Fruit fly (Drosophila melanogaster) whole organism, embryonic: ENCODE results near the gene Duox.
A peak's percentile ranks its signal among the peaks of the same experiment; 100 is the strongest.

ENCODE experiments used
- Aef1 ChIP-seq: fragments of 200-800 bp; sonication (Bioruptor generic); IDR thresholded peaks from 3 replicates; pipeline ENCODE4 v1.3.6; 2022; ENCODE audit warnings: missing biosample characterization, missing genetic modification characterization
- CG10431 ChIP-seq: fragments of 200-800 bp; sonication (Bioruptor generic); optimal IDR thresholded peaks from 3 replicates; lab custom pipeline; 2018; ENCODE audit warnings: missing biosample characterization, mild to moderate bottlenecking, missing genetic modification characterization
- CG10654 ChIP-seq: fragments of 200-800 bp; sonication (Bioruptor generic); optimal IDR thresholded peaks from 2 replicates; lab custom pipeline; 2016; ENCODE audit warnings: missing biosample characterization, missing genetic modification characterization
- CG12071 ChIP-seq: fragments of 200-800 bp; sonication (Bioruptor generic); optimal IDR thresholded peaks from 3 replicates; lab custom pipeline; 2018; ENCODE audit warnings: missing biosample characterization, mild to moderate bottlenecking, missing genetic modification characterization
- CG13894 ChIP-seq: fragments of 200-800 bp; sonication (Bioruptor generic); optimal IDR thresholded peaks from 3 replicates; lab custom pipeline; 2018; ENCODE audit warnings: missing biosample characterization, mild to moderate bottlenecking, missing genetic modification characterization, moderate library complexity
- CG14965 ChIP-seq: fragments of 200-800 bp; sonication (Bioruptor generic); optimal IDR thresholded peaks from 2 replicates; lab custom pipeline; 2016; ENCODE audit warnings: missing biosample characterization, missing genetic modification characterization, borderline replicate concordance
- CG15269 ChIP-seq: fragments of 200-800 bp; sonication (Bioruptor generic); optimal IDR thresholded peaks from 2 replicates; lab custom pipeline; 2018; ENCODE audit warnings: missing biosample characterization, mild to moderate bottlenecking, missing genetic modification characterization, moderate library complexity
- CG16779 ChIP-seq: fragments of 200-800 bp; sonication (Bioruptor generic); IDR thresholded peaks from 2 replicates; pipeline ENCODE4 v1.3.6; 2022; ENCODE audit warnings: missing biosample characterization, missing genetic modification characterization
- CG18011 ChIP-seq: fragments of 200-800 bp; sonication (Bioruptor generic); optimal IDR thresholded peaks from 2 replicates; lab custom pipeline; 2017; ENCODE audit warnings: missing biosample characterization, missing genetic modification characterization, mild to moderate bottlenecking, moderate library complexity, missing genotype
- CG4854 ChIP-seq: fragments of 200-800 bp; sonication (Bioruptor generic); optimal IDR thresholded peaks from 2 replicates; lab custom pipeline; 2016; ENCODE audit warnings: missing biosample characterization, missing genetic modification characterization, inconsistent platforms
- CG6272 ChIP-seq: fragments of 200-800 bp; sonication (Bioruptor generic); IDR thresholded peaks from 2 replicates; pipeline ENCODE4 v1.3.6; 2022; ENCODE audit warnings: missing biosample characterization, missing genetic modification characterization
- CG7271 ChIP-seq: fragments of 200-800 bp; sonication (Bioruptor generic); optimal IDR thresholded peaks from 2 replicates; lab custom pipeline; 2018; ENCODE audit warnings: missing biosample characterization, mild to moderate bottlenecking, missing genetic modification characterization, moderate library complexity
- CG8944 ChIP-seq: fragments of 200-800 bp; sonication (Bioruptor generic); optimal IDR thresholded peaks from 3 replicates; lab custom pipeline; 2016; ENCODE audit warnings: missing biosample characterization, missing genetic modification characterization
- CG9876 ChIP-seq: fragments of 200-800 bp; sonication (Bioruptor generic); optimal IDR thresholded peaks from 2 replicates; lab custom pipeline; 2016; ENCODE audit warnings: missing biosample characterization, missing genetic modification characterization
- CG9932 ChIP-seq: fragments of 200-800 bp; sonication (Bioruptor generic); IDR thresholded peaks from 2 replicates; pipeline ENCODE4 v1.3.6; 2022; ENCODE audit warnings: missing biosample characterization, missing genetic modification characterization
- D ChIP-seq, 2 experiments: fragments of 200-800 bp in 1 of 2; fragments of >200 bp in 1 of 2; sonication (Bioruptor generic) in 1 of 2; optimal IDR thresholded peaks; 2 replicates in 1 of 2; 3 replicates in 1 of 2; lab custom pipeline; 2017; ENCODE audit warnings: mild to moderate bottlenecking in 1 of 2, missing biosample characterization in 1 of 2, missing genetic modification characterization in 1 of 2, missing genetic modification reagents in 1 of 2
- D19B ChIP-seq: fragments of 200-800 bp; sonication (Bioruptor generic); optimal IDR thresholded peaks from 2 replicates; lab custom pipeline; 2017; ENCODE audit warnings: missing biosample characterization, mild to moderate bottlenecking, missing genetic modification characterization
- Dad ChIP-seq: fragments of 200-800 bp; sonication (Bioruptor generic); optimal IDR thresholded peaks from 3 replicates; lab custom pipeline; 2016; ENCODE audit warnings: missing biosample characterization, missing genetic modification characterization
- Dp ChIP-seq: fragments of 200-800 bp; sonication (Bioruptor generic); optimal IDR thresholded peaks from 2 replicates; lab custom pipeline; 2018; ENCODE audit warnings: missing biosample characterization, mild to moderate bottlenecking, missing genetic modification characterization, moderate library complexity
- E2f2 ChIP-seq: fragments of 200-800 bp; sonication (Bioruptor generic); IDR thresholded peaks from 2 replicates; pipeline ENCODE4 v1.3.6; 2022; ENCODE audit warnings: missing biosample characterization, missing genetic modification characterization
- GATAe ChIP-seq: fragments of 200-800 bp; sonication (Bioruptor generic); conservative IDR thresholded peaks from 2 replicates; pipeline ENCODE4 v1.3.6; 2022; ENCODE audit warnings: missing biosample characterization, missing genetic modification characterization
- MBD-R2 ChIP-seq: fragments of 200-800 bp; sonication (Bioruptor generic); IDR thresholded peaks from 2 replicates; pipeline ENCODE4 v1.3.6; 2022; ENCODE audit warnings: missing biosample characterization, missing genetic modification characterization
- Mrtf ChIP-seq: fragments of 200-800 bp; sonication (Bioruptor generic); IDR thresholded peaks from 3 replicates; pipeline ENCODE4 v1.3.6; 2022; ENCODE audit warnings: missing biosample characterization, missing genetic modification characterization
- Oli ChIP-seq: fragments of 200-800 bp; sonication (Bioruptor generic); optimal IDR thresholded peaks from 2 replicates; lab custom pipeline; 2018; ENCODE audit warnings: missing biosample characterization, mild to moderate bottlenecking, missing genetic modification characterization, moderate library complexity
- Six4 ChIP-seq: fragments of 200-800 bp; sonication (Bioruptor generic); optimal IDR thresholded peaks from 2 replicates; lab custom pipeline; 2016; ENCODE audit warnings: missing biosample characterization, missing genetic modification characterization
- Sox100B ChIP-seq: fragments of 200-800 bp; sonication (Bioruptor generic); optimal IDR thresholded peaks from 3 replicates; lab custom pipeline; 2018; ENCODE audit warnings: missing biosample characterization, mild to moderate bottlenecking, missing genetic modification characterization
- Stat92E ChIP-seq, 3 experiments: fragments of >200 bp in 2 of 3; fragments of 200-800 bp in 1 of 3; sonication (Bioruptor generic) in 1 of 3; optimal IDR thresholded peaks; 2 replicates each; lab custom pipeline; 2017 to 2019; ENCODE audit warnings: missing biosample characterization in 3 of 3, missing genetic modification characterization in 3 of 3, mild to moderate bottlenecking in 1 of 3, moderate library complexity in 1 of 3
- YL-1 ChIP-seq: fragments of 200-800 bp; sonication (Bioruptor generic); optimal IDR thresholded peaks from 3 replicates; lab custom pipeline; 2017; ENCODE audit warnings: missing biosample characterization, mild to moderate bottlenecking, missing genetic modification characterization
- az2 ChIP-seq: fragments of 200-800 bp; sonication (Bioruptor generic); optimal IDR thresholded peaks from 3 replicates; lab custom pipeline; 2016; ENCODE audit warnings: missing biosample characterization, missing genetic modification characterization
- bab2 ChIP-seq: fragments of 200-800 bp; sonication (Bioruptor generic); optimal IDR thresholded peaks from 2 replicates; lab custom pipeline; 2016; ENCODE audit warnings: missing biosample characterization, missing genetic modification characterization
- btn ChIP-seq: fragments of 200-800 bp; sonication (Bioruptor generic); optimal IDR thresholded peaks from 2 replicates; lab custom pipeline; 2016; ENCODE audit warnings: missing biosample characterization, missing genetic modification characterization
- chm ChIP-seq: fragments of 200-800 bp; sonication (Bioruptor generic); IDR thresholded peaks from 2 replicates; pipeline ENCODE4 v1.3.6; 2022; ENCODE audit warnings: missing biosample characterization, missing genetic modification characterization
- emc ChIP-seq: fragments of 200-800 bp; sonication (Bioruptor generic); optimal IDR thresholded peaks from 2 replicates; lab custom pipeline; 2016; ENCODE audit warnings: missing biosample characterization, missing genetic modification characterization
- en ChIP-seq: fragments of 200-800 bp; sonication (Bioruptor generic); optimal IDR thresholded peaks from 2 replicates; lab custom pipeline; 2016; ENCODE audit warnings: missing biosample characterization, missing genetic modification characterization
- gce ChIP-seq: fragments of 200-800 bp; sonication (Bioruptor generic); IDR thresholded peaks from 3 replicates; pipeline ENCODE4 v1.3.6; 2022; ENCODE audit warnings: missing biosample characterization, missing genetic modification characterization
- h ChIP-seq: fragments of >200 bp; optimal IDR thresholded peaks from 2 replicates; lab custom pipeline; 2017
- hth ChIP-seq: fragments of >200 bp; optimal IDR thresholded peaks from 2 replicates; lab custom pipeline; 2017; ENCODE audit warnings: inconsistent platforms
- inv ChIP-seq: fragments of 200-800 bp; sonication (Bioruptor generic); IDR thresholded peaks from 2 replicates; pipeline ENCODE4 v1.3.6; 2022; ENCODE audit warnings: missing biosample characterization, missing genetic modification characterization; ENCODE audit not compliant: partially characterized antibody
- kah ChIP-seq: fragments of 200-800 bp; sonication (Bioruptor generic); optimal IDR thresholded peaks from 2 replicates; lab custom pipeline; 2018; ENCODE audit warnings: missing biosample characterization, mild to moderate bottlenecking, missing genetic modification characterization
- lov ChIP-seq, 2 experiments: fragments of 200-800 bp in 1 of 2; fragments of >200 bp in 1 of 2; sonication (Bioruptor generic) in 1 of 2; IDR thresholded peaks in 1 of 2; optimal IDR thresholded peaks in 1 of 2; 2 replicates in 1 of 2; 3 replicates in 1 of 2; pipeline versions ENCODE4 v1.3.6 to Lab custom; 2017 to 2022; ENCODE audit warnings: missing biosample characterization in 1 of 2, missing genetic modification characterization in 1 of 2
- nau ChIP-seq: fragments of 200-800 bp; sonication (Bioruptor generic); optimal IDR thresholded peaks from 3 replicates; lab custom pipeline; 2017; ENCODE audit warnings: missing biosample characterization, mild to moderate bottlenecking, missing genetic modification characterization, missing genetic modification reagents
- nerfin-2 ChIP-seq: fragments of 200-800 bp; sonication (Bioruptor generic); IDR thresholded peaks from 2 replicates; pipeline ENCODE4 v1.3.6; 2022; ENCODE audit warnings: missing biosample characterization, missing genetic modification characterization; ENCODE audit not compliant: partially characterized antibody
- pita ChIP-seq: fragments of 200-800 bp; sonication (Bioruptor generic); optimal IDR thresholded peaks from 2 replicates; lab custom pipeline; 2017; ENCODE audit warnings: missing biosample characterization, mild to moderate bottlenecking, missing genetic modification characterization
- salm ChIP-seq: fragments of 200-800 bp; sonication (Bioruptor generic); optimal IDR thresholded peaks from 2 replicates; lab custom pipeline; 2018; ENCODE audit warnings: missing biosample characterization, mild to moderate bottlenecking, missing genetic modification characterization
- schlank ChIP-seq: fragments of 200-800 bp; sonication (Bioruptor generic); optimal IDR thresholded peaks from 2 replicates; lab custom pipeline; 2018; ENCODE audit warnings: missing biosample characterization, mild to moderate bottlenecking, missing genetic modification characterization
- sd ChIP-seq: fragments of 200-800 bp; sonication (Bioruptor generic); optimal IDR thresholded peaks from 3 replicates; lab custom pipeline; 2018; ENCODE audit warnings: missing biosample characterization, mild to moderate bottlenecking, missing genetic modification characterization, moderate library complexity
- tup ChIP-seq: fragments of 200-800 bp; sonication (Bioruptor generic); optimal IDR thresholded peaks from 2 replicates; lab custom pipeline; 2016; ENCODE audit warnings: missing biosample characterization, mild to moderate bottlenecking, missing genetic modification characterization, moderate library complexity
- wdn ChIP-seq: fragments of 200-800 bp; sonication (Bioruptor generic); IDR thresholded peaks from 2 replicates; pipeline ENCODE4 v1.3.6; 2022; ENCODE audit warnings: missing biosample characterization, missing genetic modification characterization
- wek ChIP-seq: fragments of 200-800 bp; sonication (Bioruptor generic); optimal IDR thresholded peaks from 3 replicates; lab custom pipeline; 2018; ENCODE audit warnings: missing biosample characterization, mild to moderate bottlenecking, missing genetic modification characterization, moderate library complexity
- z ChIP-seq: fragments of 200-800 bp; sonication (Bioruptor generic); IDR thresholded peaks from 3 replicates; pipeline ENCODE4 v1.3.6; 2022; ENCODE audit warnings: missing biosample characterization, missing genetic modification characterization

Gene Duox

DNA sequence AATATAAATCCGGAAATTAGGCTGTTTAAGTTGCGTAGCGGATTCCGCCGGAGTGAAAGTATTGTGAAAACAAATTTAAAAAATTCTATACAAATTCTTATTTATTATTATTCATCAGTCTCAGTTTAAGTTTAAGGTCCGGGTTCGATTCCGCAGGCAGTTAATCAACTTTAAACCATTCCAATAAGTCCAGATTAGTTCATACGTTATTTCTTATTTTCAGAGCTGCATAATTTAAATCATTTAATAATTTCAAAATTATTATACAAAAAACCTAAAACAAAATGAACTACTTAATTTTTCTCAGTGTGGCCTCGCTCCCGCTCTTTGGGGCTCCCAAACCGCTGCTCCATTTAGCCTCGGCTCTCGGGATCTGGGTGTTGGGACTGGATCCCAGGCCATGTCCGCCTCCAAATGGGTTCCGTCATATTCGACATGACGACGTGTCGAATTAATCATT lies 323 bp upstream of the Duox start (continued):
- peak; percentile 78 for TF ChIP-seq CG10654 (GFP tag; lab: Kevin White, UChicago)
- peak; percentile 72 for TF ChIP-seq CG10431 (GFP tag; lab: Kevin White, UChicago)
- TF ChIP-seq tup, result peak; percentile 62
- peak; percentile 77 for TF ChIP-seq salm (tag; lab: Kevin White, UChicago)
- no peak for TF ChIP-seq CG9876 (GFP tag; lab: Kevin White, UChicago)
- TF ChIP-seq inv, result no peak
- peak; percentile 60 for TF ChIP-seq YL-1
- no peak for TF ChIP-seq hth (lab: Kevin White, UChicago)
- peak; percentile 29 for TF ChIP-seq Dad
- TF ChIP-seq CG13894 (tag; lab: Kevin White, UChicago), result peak; percentile 8
- TF ChIP-seq CG16779 (GFP tag; lab: Robert Waterston, UW), result no peak
- TF ChIP-seq MBD-R2 (GFP tag; lab: Robert Waterston, UW), result no peak; the same call in 1 of the 2 replicates
- no peak for TF ChIP-seq wdn
- no peak for TF ChIP-seq D (optimal IDR thresholded peaks at IDR 0.05; lab: Kevin White, UChicago)
- peak; percentile 93 for TF ChIP-seq D (GFP tag; optimal IDR thresholded peaks at IDR 0.05; lab: Kevin White, UChicago)
- TF ChIP-seq CG12071, result peak; percentile 28
- TF ChIP-seq E2f2 (GFP tag; lab: Robert Waterston, UW), result peak; percentile 55
- TF ChIP-seq Six4 (GFP tag; lab: Kevin White, UChicago), result peak; percentile 86
- TF ChIP-seq Dp, result no peak
- TF ChIP-seq CG9932 (GFP tag; lab: Robert Waterston, UW), result peak; percentile 77
- no peak for TF ChIP-seq pita
- TF ChIP-seq lov (optimal IDR thresholded peaks at IDR 0.05; lab: Kevin White, UChicago), result no peak
- TF ChIP-seq lov (GFP tag; IDR thresholded peaks at IDR 0.05; lab: Robert Waterston, UW), result no peak
- peak; percentile 49 for TF ChIP-seq schlank (tag; lab: Kevin White, UChicago)
- TF ChIP-seq sd (tag; lab: Kevin White, UChicago), result peak; percentile 44
- peak; percentile 94 for TF ChIP-seq Oli (tag; lab: Kevin White, UChicago)
- TF ChIP-seq CG14965 (GFP tag; lab: Kevin White, UChicago), result no peak
- TF ChIP-seq bab2 (GFP tag; lab: Kevin White, UChicago), result peak; percentile 45
- peak; percentile 84 for TF ChIP-seq nau (GFP tag; lab: Kevin White, UChicago)
- no peak for TF ChIP-seq wek (GFP tag; lab: Kevin White, UChicago)
- peak; percentile 73 for TF ChIP-seq CG6272 (GFP tag; lab: Robert Waterston, UW)
- peak; percentile 76 for TF ChIP-seq CG4854 (GFP tag; lab: Kevin White, UChicago)
- peak; percentile 97 for TF ChIP-seq Sox100B (GFP tag; lab: Kevin White, UChicago)
- TF ChIP-seq GATAe (GFP tag; lab: Robert Waterston, UW), result no peak
- TF ChIP-seq z, result no peak
- TF ChIP-seq D19B, result peak; percentile 71
- no peak for TF ChIP-seq emc (GFP tag; lab: Kevin White, UChicago)
- TF ChIP-seq Stat92E (GFP tag; optimal IDR thresholded peaks at IDR 0.05; lab: Kevin White, UChicago), result peak in 1 of 3 experiments; percentile 68
- TF ChIP-seq btn (GFP tag; lab: Kevin White, UChicago), result no peak
- TF ChIP-seq az2 (GFP tag; lab: Kevin White, UChicago), result peak; percentile 89
- TF ChIP-seq CG8944 (GFP tag; lab: Kevin White, UChicago), result no peak
- peak; percentile 53 for TF ChIP-seq CG18011
- peak; percentile 31 for TF ChIP-seq en (GFP tag; lab: Kevin White, UChicago)
- TF ChIP-seq nerfin-2, result no peak
- TF ChIP-seq chm, result peak; percentile 46; the same call in 1 of the 2 replicates
- TF ChIP-seq gce (GFP tag; lab: Robert Waterston, UW), result peak; percentile 27; the same call in 1 of the 3 replicates
- TF ChIP-seq h (lab: Kevin White, UChicago), result no peak
- TF ChIP-seq Mrtf (GFP tag; lab: Robert Waterston, UW), result peak; percentile 41; the same call in 1 of the 3 replicates
- TF ChIP-seq CG15269 (tag; lab: Kevin White, UChicago), result peak; percentile 88
- no peak for TF ChIP-seq CG7271 (tag; lab: Kevin White, UChicago)
- peak; percentile 56; the same call in 2 of the 3 replicates for TF ChIP-seq Aef1 (GFP tag; lab: Robert Waterston, UW)
- TF ChIP-seq kah (GFP tag; lab: Kevin White, UChicago), result peak; percentile 71
